Worm (Caenorhabditis elegans) whole organism, young adult: ENCODE measurements around the gene C43H6.12.

Experiments
- B0336.3 ChIP-seq: fragments of 200-800 bp; sonication (Bioruptor generic); IDR thresholded peaks from 2 replicates; pipeline ENCODE4 v1.3.6; 2022; ENCODE audit warnings: missing genetic modification characterization, missing compliant biosample characterization
- F22D6.2 ChIP-seq: sonication (generic microtip); optimal IDR thresholded peaks from 2 replicates; lab custom pipeline; 2016; ENCODE audit warnings: mild to moderate bottlenecking, missing genetic modification characterization, missing compliant biosample characterization
- F39B2.1 ChIP-seq: fragments of 200-800 bp; sonication (Bioruptor generic); IDR thresholded peaks from 2 replicates; pipeline ENCODE4 v1.3.6; 2022; ENCODE audit warnings: missing genetic modification reagents, missing genetic modification characterization, missing compliant biosample characterization
- F49E8.2 ChIP-seq: sonication (generic microtip); optimal IDR thresholded peaks from 3 replicates; lab custom pipeline; 2017; ENCODE audit warnings: missing genetic modification characterization, mild to moderate bottlenecking, missing compliant biosample characterization, antibody characterized with exemption, moderate library complexity; ENCODE audit not compliant: insufficient read depth
- F52B5.7 ChIP-seq: sonication (generic microtip); optimal IDR thresholded peaks from 2 replicates; lab custom pipeline; 2016; ENCODE audit warnings: mild to moderate bottlenecking, missing genetic modification characterization, missing compliant biosample characterization
- F55B11.4 ChIP-seq: sonication (generic microtip); optimal IDR thresholded peaks from 2 replicates; lab custom pipeline; 2016; ENCODE audit warnings: missing compliant biosample characterization, missing genetic modification characterization, borderline replicate concordance; ENCODE audit not compliant: insufficient read depth
- T26A5.8 ChIP-seq: sonication (generic microtip); optimal IDR thresholded peaks from 2 replicates; lab custom pipeline; 2016; ENCODE audit warnings: missing genetic modification characterization, missing compliant biosample characterization
- Y56A3A.18 ChIP-seq: fragments of 200-800 bp; sonication (Bioruptor generic); IDR thresholded peaks from 2 replicates; pipeline ENCODE4 v1.3.6; 2022; ENCODE audit warnings: missing genetic modification reagents, missing genetic modification characterization, missing compliant biosample characterization
- ZK185.1 ChIP-seq: sonication (generic microtip); optimal IDR thresholded peaks from 2 replicates; lab custom pipeline; 2016; ENCODE audit warnings: mild to moderate bottlenecking, missing genetic modification characterization, missing compliant biosample characterization; ENCODE audit not compliant: poor library complexity, severe bottlenecking
- atf-7 ChIP-seq: sonication (generic microtip); optimal IDR thresholded peaks from 2 replicates; lab custom pipeline; 2017; ENCODE audit warnings: mild to moderate bottlenecking, missing genetic modification characterization, missing compliant biosample characterization
- attf-3 ChIP-seq: fragments of 200-800 bp; sonication (Bioruptor generic); conservative IDR thresholded peaks from 2 replicates; pipeline ENCODE4 v1.3.6; 2022; ENCODE audit warnings: missing genetic modification reagents, missing genetic modification characterization, missing compliant biosample characterization
- attf-5 ChIP-seq: fragments of 200-800 bp; sonication (Bioruptor generic); optimal IDR thresholded peaks from 2 replicates; lab custom pipeline; 2018; ENCODE audit warnings: mild to moderate bottlenecking, missing genetic modification characterization, missing compliant biosample characterization
- attf-6 ChIP-seq: fragments of 200-800 bp; sonication (Bioruptor generic); IDR thresholded peaks from 2 replicates; pipeline ENCODE4 v1.3.6; 2022; ENCODE audit warnings: missing genetic modification reagents, missing genetic modification characterization, missing compliant biosample characterization
- bed-2 ChIP-seq: fragments of 200-800 bp; sonication (Bioruptor generic); IDR thresholded peaks from 2 replicates; pipeline ENCODE4 v1.3.6; 2022; ENCODE audit warnings: missing genetic modification reagents, missing genetic modification characterization, missing compliant biosample characterization
- cebp-1 ChIP-seq, 2 experiments: fragments of 200-800 bp in 1 of 2; sonication (Bioruptor generic) in 1 of 2; sonication (generic microtip) in 1 of 2; IDR thresholded peaks in 1 of 2; optimal IDR thresholded peaks in 1 of 2; 2 replicates each; pipeline versions ENCODE4 v1.3.6 to Lab custom; 2017 to 2022; ENCODE audit warnings: missing compliant biosample characterization in 2 of 2, missing genetic modification characterization in 2 of 2, mild to moderate bottlenecking in 1 of 2, missing genetic modification reagents in 1 of 2, moderate library complexity in 1 of 2
- cebp-2 ChIP-seq: fragments of 200-800 bp; sonication (Bioruptor generic); IDR thresholded peaks from 2 replicates; pipeline ENCODE4 v1.3.6; 2022; ENCODE audit warnings: missing genetic modification characterization, missing compliant biosample characterization
- ceh-58 ChIP-seq: fragments of 200-800 bp; sonication (Bioruptor generic); IDR thresholded peaks from 2 replicates; pipeline ENCODE4 v1.3.6; 2022; ENCODE audit warnings: missing genetic modification characterization, missing compliant biosample characterization
- ceh-79 ChIP-seq: sonication (generic microtip); optimal IDR thresholded peaks from 2 replicates; lab custom pipeline; 2017; ENCODE audit warnings: mild to moderate bottlenecking, missing genetic modification characterization, missing compliant biosample characterization
- dpff-1 ChIP-seq: sonication (generic microtip); optimal IDR thresholded peaks from 2 replicates; lab custom pipeline; 2017; ENCODE audit warnings: mild to moderate bottlenecking, missing genetic modification characterization, missing compliant biosample characterization
- egl-44 ChIP-seq: fragments of 200-800 bp; sonication (Bioruptor generic); IDR thresholded peaks from 2 replicates; pipeline ENCODE4 v1.3.6; 2022; ENCODE audit warnings: missing genetic modification reagents, missing genetic modification characterization, missing compliant biosample characterization
- hlh-12 ChIP-seq: sonication (generic microtip); optimal IDR thresholded peaks from 2 replicates; lab custom pipeline; 2016; ENCODE audit warnings: missing genetic modification characterization, missing compliant biosample characterization
- hmg-1.2 ChIP-seq: fragments of 200-800 bp; sonication (Bioruptor generic); IDR thresholded peaks from 2 replicates; pipeline ENCODE4 v1.3.6; 2022; ENCODE audit warnings: missing genetic modification reagents, missing genetic modification characterization, missing compliant biosample characterization
- let-526 ChIP-seq: fragments of 200-800 bp; sonication (Bioruptor generic); IDR thresholded peaks from 2 replicates; pipeline ENCODE4 v1.3.6; 2022; ENCODE audit warnings: missing genetic modification reagents, missing genetic modification characterization, missing compliant biosample characterization
- lin-40 ChIP-seq: sonication (generic microtip); optimal IDR thresholded peaks from 2 replicates; lab custom pipeline; 2016; ENCODE audit warnings: missing genetic modification characterization, mild to moderate bottlenecking, missing compliant biosample characterization, missing genotype, missing genetic modification reagents
- madf-8 ChIP-seq: fragments of 200-800 bp; sonication (Bioruptor generic); conservative IDR thresholded peaks from 2 replicates; pipeline ENCODE4 v1.3.6; 2022; ENCODE audit warnings: missing genetic modification reagents, missing genetic modification characterization, missing compliant biosample characterization
- mcd-1 ChIP-seq: fragments of 200-800 bp; sonication (Bioruptor generic); IDR thresholded peaks from 2 replicates; pipeline ENCODE4 v1.3.6; 2022; ENCODE audit warnings: missing genetic modification reagents, missing genetic modification characterization, missing compliant biosample characterization
- mel-28 ChIP-seq: sonication (generic microtip); optimal IDR thresholded peaks from 2 replicates; lab custom pipeline; 2016; ENCODE audit warnings: borderline replicate concordance, mild to moderate bottlenecking, missing genetic modification characterization, missing compliant biosample characterization
- nhr-179 ChIP-seq: sonication (generic microtip); optimal IDR thresholded peaks from 2 replicates; lab custom pipeline; 2016; ENCODE audit warnings: mild to moderate bottlenecking, missing genetic modification characterization, missing compliant biosample characterization
- nhr-90 ChIP-seq: sonication (generic microtip); optimal IDR thresholded peaks from 2 replicates; lab custom pipeline; 2016; ENCODE audit warnings: missing genotype, mild to moderate bottlenecking, missing genetic modification characterization, missing compliant biosample characterization
- rec-8 ChIP-seq, 2 experiments: sonication (generic microtip); optimal IDR thresholded peaks; 2 replicates each; lab custom pipeline; 2016; ENCODE audit warnings: mild to moderate bottlenecking in 2 of 2, missing genetic modification characterization in 2 of 2, missing genetic modification reagents in 2 of 2, missing genotype in 2 of 2, missing biosample characterization in 1 of 2, missing compliant biosample characterization in 1 of 2, moderate library complexity in 1 of 2
- snpc-1.1 ChIP-seq: sonication (generic microtip); optimal IDR thresholded peaks from 2 replicates; lab custom pipeline; 2017; ENCODE audit warnings: missing genetic modification characterization, mild to moderate bottlenecking, missing compliant biosample characterization, antibody characterized with exemption, moderate library complexity, missing genotype, missing genetic modification reagents; ENCODE audit not compliant: insufficient read depth
- tbp1 ChIP-seq: fragments of 200-800 bp; sonication (Bioruptor generic); optimal IDR thresholded peaks from 2 replicates; lab custom pipeline; 2018; ENCODE audit warnings: mild to moderate bottlenecking, missing genetic modification characterization, missing compliant biosample characterization
- unc-62 ChIP-seq: fragments of 150-350 bp; optimal IDR thresholded peaks from 2 replicates; lab custom pipeline; 2014; ENCODE audit warnings: missing biosample characterization, missing genetic modification reagents, missing genetic modification characterization
- xnd-1 ChIP-seq: sonication (generic microtip); optimal IDR thresholded peaks from 2 replicates; lab custom pipeline; 2016; ENCODE audit warnings: missing genotype, missing genetic modification reagents, missing genetic modification characterization, missing compliant biosample characterization
- zfh-2 ChIP-seq: fragments of 200-800 bp; sonication (Bioruptor generic); conservative IDR thresholded peaks from 2 replicates; pipeline ENCODE4 v1.3.6; 2022; ENCODE audit warnings: missing genetic modification reagents, missing genetic modification characterization, missing compliant biosample characterization
- ztf-26 ChIP-seq: sonication (generic microtip); optimal IDR thresholded peaks from 2 replicates; lab custom pipeline; 2017; ENCODE audit warnings: missing genetic modification characterization, missing compliant biosample characterization

C43H6.12 gene

DNA sequence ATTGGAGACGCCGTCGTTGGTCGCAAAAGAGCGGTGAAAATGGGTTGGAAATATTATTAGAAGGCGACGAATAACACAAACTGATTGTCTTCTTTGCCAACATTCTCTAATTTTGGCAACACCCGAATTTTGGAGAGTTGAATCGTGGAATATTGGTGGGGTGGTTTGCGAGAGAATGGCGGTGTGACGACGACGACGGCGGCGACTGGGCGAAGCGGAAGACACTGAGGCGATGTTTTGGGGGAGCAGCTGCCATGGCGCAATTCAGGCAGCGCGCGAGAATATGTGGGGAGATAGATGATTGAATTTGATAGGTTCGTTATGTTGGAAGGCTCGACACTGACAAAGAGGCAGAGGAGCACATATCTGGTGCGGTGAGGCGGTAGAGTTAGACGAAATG is 41.6 kb downstream of the C43H6.12 start:
- TF ChIP-seq rec-8 (tag; optimal IDR thresholded peaks at IDR 0.05; lab: Kevin White, UChicago) (no peak), snpc-1.1 (tag; lab: Kevin White, UChicago) (no peak), atf-7 (no peak), attf-6 (GFP tag; lab: Robert Waterston, UW) (no peak), F49E8.2 (tag; lab: Kevin White, UChicago) (no peak), zfh-2 (GFP tag; lab: Robert Waterston, UW) (peak; percentile 78), F55B11.4 (tag; lab: Kevin White, UChicago) (no peak), nhr-179 (tag; lab: Kevin White, UChicago) (no peak), dpff-1 (no peak)

DNA sequence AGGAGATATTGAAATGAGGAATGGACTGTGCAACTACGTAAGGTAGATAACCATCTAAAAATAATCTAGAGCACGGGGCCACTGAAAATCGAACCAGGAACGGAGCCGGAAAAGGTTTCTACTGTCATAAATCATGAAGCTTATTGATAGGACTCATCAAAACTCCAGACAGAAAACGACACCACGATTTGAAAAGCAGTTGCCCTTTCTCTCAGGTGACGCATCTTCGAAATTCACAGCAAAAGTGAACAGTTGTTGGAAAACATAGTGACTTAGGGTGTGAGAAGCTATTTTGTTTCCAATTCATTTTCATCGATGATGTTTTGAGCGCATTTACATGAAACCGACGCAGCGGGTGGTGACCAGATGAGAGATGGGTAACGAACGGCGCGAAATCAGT is 42.9 kb downstream of the C43H6.12 start:
- no peak for TF ChIP-seq F39B2.1 (GFP tag; lab: Robert Waterston, UW)
- no peak for TF ChIP-seq ZK185.1 (tag; lab: Kevin White, UChicago)
- no peak for TF ChIP-seq attf-3 (GFP tag; lab: Robert Waterston, UW)
- TF ChIP-seq nhr-90 (tag; lab: Kevin White, UChicago), result no peak
- no peak for TF ChIP-seq attf-5 (GFP tag; lab: Kevin White, UChicago)
- no peak for TF ChIP-seq madf-8
- TF ChIP-seq B0336.3 (GFP tag; lab: Robert Waterston, UW), result no peak
- TF ChIP-seq mel-28 (tag; lab: Kevin White, UChicago), result no peak
- TF ChIP-seq xnd-1 (tag; lab: Kevin White, UChicago), result no peak
- TF ChIP-seq ztf-26 (tag; lab: Kevin White, UChicago), result no peak
- no peak for TF ChIP-seq lin-40 (tag; lab: Kevin White, UChicago)
- no peak for TF ChIP-seq F52B5.7 (tag; lab: Kevin White, UChicago)
- TF ChIP-seq tbp1, result no peak
- TF ChIP-seq hlh-12, result no peak
- TF ChIP-seq T26A5.8 (tag; lab: Kevin White, UChicago), result no peak
- TF ChIP-seq Y56A3A.18 (GFP tag; lab: Robert Waterston, UW), result no peak
- TF ChIP-seq hmg-1.2 (GFP tag; lab: Robert Waterston, UW), result no peak
- no peak for TF ChIP-seq bed-2 (GFP tag; lab: Robert Waterston, UW)

DNA sequence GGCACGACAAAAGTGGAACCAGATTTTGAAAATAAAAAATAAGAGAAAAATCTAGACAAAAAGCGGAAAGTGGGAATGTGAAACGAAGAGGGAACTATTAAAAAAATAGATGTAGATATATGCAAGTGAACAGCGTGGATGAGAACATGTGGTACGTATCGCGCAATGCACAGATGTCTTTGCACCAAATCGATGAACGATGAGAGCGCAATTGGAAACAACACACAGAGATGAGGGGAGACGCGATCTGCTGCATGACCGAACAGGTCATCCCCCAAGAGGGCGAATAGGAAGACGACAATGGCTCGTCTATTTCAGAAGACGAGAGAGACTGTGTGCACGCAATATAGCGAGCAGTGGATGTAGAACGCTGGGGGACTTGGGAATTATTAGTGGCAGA is 43.3 kb downstream of the C43H6.12 start:
- TF ChIP-seq zfh-2 (GFP tag; lab: Robert Waterston, UW) (no peak), ZK185.1 (tag; lab: Kevin White, UChicago) (no peak), let-526 (GFP tag; lab: Robert Waterston, UW) (no peak), rec-8 (tag; optimal IDR thresholded peaks at IDR 0.05; lab: Kevin White, UChicago) (no peak), ceh-58 (no peak), nhr-179 (tag; lab: Kevin White, UChicago) (no peak), cebp-2 (GFP tag; lab: Robert Waterston, UW) (no peak), ceh-79 (no peak), mcd-1 (GFP tag; lab: Robert Waterston, UW) (no peak), F22D6.2 (no peak), egl-44 (GFP tag; lab: Robert Waterston, UW) (no peak)

DNA sequence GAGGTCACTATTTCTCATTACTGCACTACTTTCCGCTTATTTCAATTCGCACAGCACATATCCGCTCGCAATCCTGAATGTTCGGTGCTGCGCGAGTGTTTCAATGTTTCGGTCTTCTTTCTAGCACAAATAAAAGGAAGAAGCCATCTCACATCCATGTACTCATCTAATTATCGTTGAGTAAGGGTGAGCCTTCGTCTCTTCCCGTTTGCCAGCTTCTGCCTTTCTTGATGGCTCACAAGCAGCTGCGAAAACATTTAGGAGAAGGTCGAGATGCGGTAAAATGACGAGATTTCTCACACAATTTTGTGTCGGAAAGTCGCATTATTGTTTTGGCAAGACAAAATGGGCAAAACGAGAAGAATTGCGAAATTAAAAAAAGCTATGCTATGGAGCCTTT is 45.5 kb downstream of the C43H6.12 start:
- TF ChIP-seq cebp-1 (GFP tag; IDR thresholded peaks at IDR 0.05; lab: Robert Waterston, UW) (no peak), cebp-1 (tag; optimal IDR thresholded peaks at IDR 0.05; lab: Kevin White, UChicago) (peak; percentile 10), unc-62 (GFP tag; lab: Kevin White, UChicago) (no peak)
